Fruit fly (Drosophila melanogaster): Measurements from ENCODE around the gene CG7730.

Gene CG7730

dm6 chr3L:17007041-17007471 is 20.3 kb upstream of the CG7730 start (continued):
- TF ChIP-seq hb (GFP tag; IDR thresholded peaks at IDR 0.05; ENCODE audit: partially characterized antibody): no peak
- TF ChIP-seq CG9727 (GFP tag; optimal IDR thresholded peaks at IDR 0.05): peak; percentile 7
- TF ChIP-seq CG2889 (GFP tag; IDR thresholded peaks at IDR 0.05): no peak
- no peak for TF ChIP-seq zen (tag; optimal IDR thresholded peaks at IDR 0.05)
- no peak for TF ChIP-seq CkIIα-i1 (GFP tag; IDR thresholded peaks at IDR 0.05)
- no peak for TF ChIP-seq Asciz (GFP tag; optimal IDR thresholded peaks at IDR 0.05)
- no peak for TF ChIP-seq Hmx (GFP tag; optimal IDR thresholded peaks at IDR 0.05)
- TF ChIP-seq Neu2 (GFP tag; optimal IDR thresholded peaks at IDR 0.05; ENCODE audit: borderline replicate concordance): no peak
- no peak for TF ChIP-seq vnd (GFP tag; IDR thresholded peaks at IDR 0.05; ENCODE audit: partially characterized antibody)
- TF ChIP-seq CG30403 (GFP tag; optimal IDR thresholded peaks at IDR 0.05): peak; percentile 23
- TF ChIP-seq Optix (GFP tag; IDR thresholded peaks at IDR 0.05): peak; percentile 34; the same call in 1 of the 3 replicates
- no peak for TF ChIP-seq BEAF-32 (GFP tag; optimal IDR thresholded peaks at IDR 0.05)
- no peak for TF ChIP-seq CG8359 (GFP tag; optimal IDR thresholded peaks at IDR 0.05; ENCODE audit: borderline replicate concordance)
- TF ChIP-seq CG8089 (GFP tag; optimal IDR thresholded peaks at IDR 0.05): no peak
- TF ChIP-seq NFAT (GFP tag; IDR thresholded peaks at IDR 0.05): peak; percentile 32; the same call in 1 of the 2 replicates
- no peak for TF ChIP-seq Ets97D (GFP tag; optimal IDR thresholded peaks at IDR 0.05)
- TF ChIP-seq CG17612 (GFP tag; IDR thresholded peaks at IDR 0.05): peak; percentile 57; the same call in 1 of the 2 replicates
- TF ChIP-seq usp (GFP tag; optimal IDR thresholded peaks at IDR 0.05): no peak
- TF ChIP-seq CG16779 (GFP tag; IDR thresholded peaks at IDR 0.05): no peak
- no peak for TF ChIP-seq Deaf1 (tag; optimal IDR thresholded peaks at IDR 0.05)
- peak; percentile 14 for TF ChIP-seq tin (GFP tag; optimal IDR thresholded peaks at IDR 0.05)
- TF ChIP-seq ssp (GFP tag; IDR thresholded peaks at IDR 0.05): no peak
- TF ChIP-seq CG15479 (GFP tag; optimal IDR thresholded peaks at IDR 0.05): no peak
- TF ChIP-seq Oaz (GFP tag; IDR thresholded peaks at IDR 0.05): no peak
- no peak for TF ChIP-seq ac (GFP tag; optimal IDR thresholded peaks at IDR 0.05)
- no peak for TF ChIP-seq toy (GFP tag; IDR thresholded peaks at IDR 0.05)
- TF ChIP-seq ind (GFP tag; optimal IDR thresholded peaks at IDR 0.05): peak; percentile 15
- TF ChIP-seq CG1529 (GFP tag; optimal IDR thresholded peaks at IDR 0.05): no peak
- no peak for TF ChIP-seq CG8944 (GFP tag; optimal IDR thresholded peaks at IDR 0.05)
- no peak for TF ChIP-seq CG11723 (GFP tag; optimal IDR thresholded peaks at IDR 0.05)
- TF ChIP-seq CG3847 (GFP tag; IDR thresholded peaks at IDR 0.05): no peak
- TF ChIP-seq CG9609 (GFP tag; optimal IDR thresholded peaks at IDR 0.05): no peak
- no peak for TF ChIP-seq NC2α (GFP tag; optimal IDR thresholded peaks at IDR 0.05)
- no peak for TF ChIP-seq CG7928 (GFP tag; optimal IDR thresholded peaks at IDR 0.05)
- no peak for TF ChIP-seq z (GFP tag; IDR thresholded peaks at IDR 0.05)
- TF ChIP-seq corto (GFP tag; optimal IDR thresholded peaks at IDR 0.05): no peak
- peak in 1 of 2 experiments; percentile 40 for TF ChIP-seq Hr51 (GFP tag; optimal IDR thresholded peaks at IDR 0.05)
- TF ChIP-seq CG1024 (GFP tag; IDR thresholded peaks at IDR 0.05): no peak; the same call in 1 of the 2 replicates
- TF ChIP-seq Side (GFP tag; optimal IDR thresholded peaks at IDR 0.05): no peak
- TF ChIP-seq ATbp (GFP tag; optimal IDR thresholded peaks at IDR 0.05): no peak
- TF ChIP-seq prd (optimal IDR thresholded peaks at IDR 0.05): no peak
- peak; percentile 42; the same call in 2 of the 3 replicates for TF ChIP-seq prd (GFP tag; IDR thresholded peaks at IDR 0.05)
- peak; percentile 53 for TF ChIP-seq Meics (GFP tag; optimal IDR thresholded peaks at IDR 0.05)
- TF ChIP-seq CG31441 (GFP tag; IDR thresholded peaks at IDR 0.05): peak; percentile 47; the same call in 1 of the 2 replicates
- no peak for TF ChIP-seq luna (GFP tag; optimal IDR thresholded peaks at IDR 0.05)
- TF ChIP-seq crp (GFP tag; optimal IDR thresholded peaks at IDR 0.05): no peak
- TF ChIP-seq D19A (tag; optimal IDR thresholded peaks at IDR 0.05): peak; percentile 13
- TF ChIP-seq seq (GFP tag; IDR thresholded peaks at IDR 0.05): peak; percentile 51; the same call in 1 of the 2 replicates
- peak; percentile 42; the same call in 1 of the 2 replicates for TF ChIP-seq Taf1 (GFP tag; IDR thresholded peaks at IDR 0.05)
- no peak for TF ChIP-seq CG4854 (GFP tag; optimal IDR thresholded peaks at IDR 0.05)
- no peak for TF ChIP-seq CG10267 (tag; optimal IDR thresholded peaks at IDR 0.05)
